Worm (Caenorhabditis elegans) whole organism, young adult: Measurements from ENCODE around the gene str-27.

Source experiments
- B0035.1 ChIP-seq: sonication (generic microtip); optimal IDR thresholded peaks from 2 replicates; lab custom pipeline; 2016; ENCODE audit warnings: missing genetic modification characterization, mild to moderate bottlenecking, missing compliant biosample characterization, missing genotype, missing genetic modification reagents
- B0336.3 ChIP-seq: fragments of 200-800 bp; sonication (Bioruptor generic); IDR thresholded peaks from 2 replicates; pipeline ENCODE4 v1.3.6; 2022; ENCODE audit warnings: missing genetic modification characterization, missing compliant biosample characterization
- C06A6.2 ChIP-seq: fragments of 200-800 bp; sonication (Bioruptor generic); conservative IDR thresholded peaks from 2 replicates; pipeline ENCODE4 v1.3.6; 2022; ENCODE audit warnings: missing genetic modification characterization, missing compliant biosample characterization
- C17E4.6 ChIP-seq: fragments of 200-800 bp; sonication (Bioruptor generic); IDR thresholded peaks from 2 replicates; pipeline ENCODE4 v1.3.6; 2022; ENCODE audit warnings: missing genetic modification reagents, missing genetic modification characterization, missing compliant biosample characterization
- F10E7.11 ChIP-seq: sonication (generic microtip); optimal IDR thresholded peaks from 2 replicates; lab custom pipeline; 2017; ENCODE audit warnings: mild to moderate bottlenecking, missing genetic modification characterization, moderate library complexity, missing compliant biosample characterization
- F22D6.2 ChIP-seq: sonication (generic microtip); optimal IDR thresholded peaks from 2 replicates; lab custom pipeline; 2016; ENCODE audit warnings: mild to moderate bottlenecking, missing genetic modification characterization, missing compliant biosample characterization
- F33H1.4 ChIP-seq: fragments of 200-800 bp; sonication (Bioruptor generic); IDR thresholded peaks from 2 replicates; pipeline ENCODE4 v1.3.6; 2022; ENCODE audit warnings: missing genetic modification reagents, missing genetic modification characterization, missing compliant biosample characterization
- F37B4.10 ChIP-seq: fragments of 200-800 bp; sonication (Bioruptor generic); IDR thresholded peaks from 2 replicates; pipeline ENCODE4 v1.3.6; 2022; ENCODE audit warnings: missing genetic modification characterization, missing compliant biosample characterization
- F49E8.2 ChIP-seq: sonication (generic microtip); optimal IDR thresholded peaks from 3 replicates; lab custom pipeline; 2017; ENCODE audit warnings: missing genetic modification characterization, mild to moderate bottlenecking, missing compliant biosample characterization, antibody characterized with exemption, moderate library complexity; ENCODE audit not compliant: insufficient read depth
- F55B11.4 ChIP-seq: sonication (generic microtip); optimal IDR thresholded peaks from 2 replicates; lab custom pipeline; 2016; ENCODE audit warnings: missing compliant biosample characterization, missing genetic modification characterization, borderline replicate concordance; ENCODE audit not compliant: insufficient read depth
- F57C9.4 ChIP-seq: sonication (generic microtip); optimal IDR thresholded peaks from 2 replicates; lab custom pipeline; 2017; ENCODE audit warnings: mild to moderate bottlenecking, missing genetic modification characterization, missing compliant biosample characterization
- K12H6.12 ChIP-seq: fragments of 200-800 bp; sonication (Bioruptor generic); optimal IDR thresholded peaks from 2 replicates; lab custom pipeline; 2018; ENCODE audit warnings: mild to moderate bottlenecking, missing genetic modification characterization, missing compliant biosample characterization
- T07F8.4 ChIP-seq: sonication (generic microtip); optimal IDR thresholded peaks from 2 replicates; lab custom pipeline; 2016; ENCODE audit warnings: mild to moderate bottlenecking, missing genetic modification characterization, moderate library complexity, missing compliant biosample characterization
- T26A5.8 ChIP-seq: sonication (generic microtip); optimal IDR thresholded peaks from 2 replicates; lab custom pipeline; 2016; ENCODE audit warnings: missing genetic modification characterization, missing compliant biosample characterization
- aptf-2 ChIP-seq: fragments of 200-800 bp; sonication (Bioruptor generic); conservative IDR thresholded peaks from 2 replicates; pipeline ENCODE4 v1.3.6; 2022; ENCODE audit warnings: missing genetic modification reagents, missing genetic modification characterization, missing compliant biosample characterization
- cebp-1 ChIP-seq, 2 experiments: fragments of 200-800 bp in 1 of 2; sonication (Bioruptor generic) in 1 of 2; sonication (generic microtip) in 1 of 2; IDR thresholded peaks in 1 of 2; optimal IDR thresholded peaks in 1 of 2; 2 replicates each; pipeline versions ENCODE4 v1.3.6 to Lab custom; 2017 to 2022; ENCODE audit warnings: missing compliant biosample characterization in 2 of 2, missing genetic modification characterization in 2 of 2, mild to moderate bottlenecking in 1 of 2, missing genetic modification reagents in 1 of 2, moderate library complexity in 1 of 2
- ceh-27 ChIP-seq: fragments of 200-800 bp; sonication (Bioruptor generic); optimal IDR thresholded peaks from 2 replicates; lab custom pipeline; 2018; ENCODE audit warnings: mild to moderate bottlenecking, missing genetic modification characterization, moderate library complexity, missing compliant biosample characterization
- ceh-58 ChIP-seq: fragments of 200-800 bp; sonication (Bioruptor generic); IDR thresholded peaks from 2 replicates; pipeline ENCODE4 v1.3.6; 2022; ENCODE audit warnings: missing genetic modification characterization, missing compliant biosample characterization
- egl-18 ChIP-seq: fragments of 200-800 bp; sonication (Bioruptor generic); IDR thresholded peaks from 2 replicates; pipeline ENCODE4 v1.3.6; 2022; ENCODE audit warnings: missing genetic modification reagents, missing genetic modification characterization, missing compliant biosample characterization
- egl-44 ChIP-seq: fragments of 200-800 bp; sonication (Bioruptor generic); IDR thresholded peaks from 2 replicates; pipeline ENCODE4 v1.3.6; 2022; ENCODE audit warnings: missing genetic modification reagents, missing genetic modification characterization, missing compliant biosample characterization
- ekl-4 ChIP-seq: fragments of 200-800 bp; sonication (Bioruptor generic); IDR thresholded peaks from 2 replicates; pipeline ENCODE4 v1.3.6; 2022; ENCODE audit warnings: missing genetic modification reagents, missing genetic modification characterization, missing compliant biosample characterization
- fkh-3 ChIP-seq: sonication (generic microtip); optimal IDR thresholded peaks from 2 replicates; lab custom pipeline; 2016; ENCODE audit warnings: mild to moderate bottlenecking, missing genetic modification characterization, missing compliant biosample characterization
- hlh-26 ChIP-seq: fragments of 200-800 bp; sonication (Bioruptor generic); conservative IDR thresholded peaks from 2 replicates; pipeline ENCODE4 v1.3.6; 2022; ENCODE audit warnings: missing genetic modification reagents, missing genetic modification characterization, missing compliant biosample characterization
- hmg-20 ChIP-seq: fragments of 200-800 bp; sonication (Bioruptor generic); IDR thresholded peaks from 2 replicates; pipeline ENCODE4 v1.3.6; 2022; ENCODE audit warnings: missing genetic modification reagents, missing genetic modification characterization, missing compliant biosample characterization
- hrde-1 ChIP-seq: sonication (generic microtip); optimal IDR thresholded peaks from 2 replicates; lab custom pipeline; 2016; ENCODE audit warnings: missing genetic modification characterization, mild to moderate bottlenecking, missing compliant biosample characterization, moderate library complexity, missing genotype, missing genetic modification reagents, borderline replicate concordance
- lag-1 ChIP-seq: fragments of 200-800 bp; sonication (Bioruptor generic); IDR thresholded peaks from 2 replicates; pipeline ENCODE4 v1.3.6; 2022; ENCODE audit warnings: missing genetic modification reagents, missing genetic modification characterization, missing compliant biosample characterization
- lsy-27 ChIP-seq: sonication (generic microtip); optimal IDR thresholded peaks from 2 replicates; lab custom pipeline; 2017; ENCODE audit warnings: missing genetic modification characterization, mild to moderate bottlenecking, missing compliant biosample characterization, antibody characterized with exemption, missing genotype, borderline replicate concordance; ENCODE audit not compliant: insufficient read depth
- madf-3 ChIP-seq: fragments of 200-800 bp; sonication (Bioruptor generic); IDR thresholded peaks from 2 replicates; pipeline ENCODE4 v1.3.6; 2022; ENCODE audit warnings: missing genetic modification reagents, missing genetic modification characterization, missing compliant biosample characterization
- madf-8 ChIP-seq: fragments of 200-800 bp; sonication (Bioruptor generic); conservative IDR thresholded peaks from 2 replicates; pipeline ENCODE4 v1.3.6; 2022; ENCODE audit warnings: missing genetic modification reagents, missing genetic modification characterization, missing compliant biosample characterization
- nfyb-1 ChIP-seq: fragments of 200-800 bp; sonication (Bioruptor generic); IDR thresholded peaks from 2 replicates; pipeline ENCODE4 v1.3.6; 2022; ENCODE audit warnings: missing genetic modification reagents, missing genetic modification characterization, missing compliant biosample characterization
- nhr-120 ChIP-seq: fragments of 200-800 bp; sonication (Bioruptor generic); IDR thresholded peaks from 2 replicates; pipeline ENCODE4 v1.3.6; 2022; ENCODE audit warnings: missing genetic modification characterization, missing compliant biosample characterization
- nhr-80 ChIP-seq: sonication (generic microtip); optimal IDR thresholded peaks from 2 replicates; lab custom pipeline; 2016; ENCODE audit warnings: missing genetic modification characterization, missing compliant biosample characterization
- repo-1 ChIP-seq: sonication (generic microtip); optimal IDR thresholded peaks from 2 replicates; lab custom pipeline; 2017; ENCODE audit warnings: mild to moderate bottlenecking, missing genetic modification characterization, missing compliant biosample characterization
- rpc-1 ChIP-seq, 2 experiments: fragments of 150-350 bp in 1 of 2; sonication (generic microtip) in 1 of 2; optimal IDR thresholded peaks; 2 replicates each; lab custom pipeline; 2014 to 2018; ENCODE audit warnings: missing biosample characterization in 1 of 2, missing genetic modification characterization in 1 of 2, missing genetic modification reagents in 1 of 2, missing genotype in 1 of 2
- snpc-3.4 ChIP-seq: sonication (generic microtip); optimal IDR thresholded peaks from 2 replicates; lab custom pipeline; 2017; ENCODE audit warnings: missing genetic modification characterization, mild to moderate bottlenecking, missing compliant biosample characterization, antibody characterized with exemption, moderate library complexity, missing genotype, missing genetic modification reagents
- sptf-2 ChIP-seq: fragments of 200-800 bp; sonication (Bioruptor generic); optimal IDR thresholded peaks from 2 replicates; lab custom pipeline; 2018; ENCODE audit warnings: mild to moderate bottlenecking, missing genetic modification characterization, missing compliant biosample characterization
- tbp1 ChIP-seq: fragments of 200-800 bp; sonication (Bioruptor generic); optimal IDR thresholded peaks from 2 replicates; lab custom pipeline; 2018; ENCODE audit warnings: mild to moderate bottlenecking, missing genetic modification characterization, missing compliant biosample characterization
- tlf-1 ChIP-seq: fragments of 200-800 bp; sonication (Bioruptor generic); optimal IDR thresholded peaks from 2 replicates; lab custom pipeline; 2018; ENCODE audit warnings: mild to moderate bottlenecking, missing genetic modification characterization, missing compliant biosample characterization
- zim-3 ChIP-seq: sonication (generic microtip); optimal IDR thresholded peaks from 2 replicates; lab custom pipeline; 2017; ENCODE audit warnings: mild to moderate bottlenecking, missing genetic modification characterization, moderate library complexity, missing compliant biosample characterization
- ztf-22 ChIP-seq: fragments of 200-800 bp; sonication (Bioruptor generic); optimal IDR thresholded peaks from 2 replicates; lab custom pipeline; 2018; ENCODE audit warnings: mild to moderate bottlenecking, missing genetic modification characterization, moderate library complexity, missing compliant biosample characterization
- ztf-26 ChIP-seq: sonication (generic microtip); optimal IDR thresholded peaks from 2 replicates; lab custom pipeline; 2017; ENCODE audit warnings: missing genetic modification characterization, missing compliant biosample characterization

The str-27 gene

ce11 chrV:15715636-15716035 is 20.0 kb downstream of the str-27 start:
- no peak for TF ChIP-seq hlh-26 (GFP tag; lab: Robert Waterston, UW)
- TF ChIP-seq F22D6.2 (tag; lab: Kevin White, UChicago) = no peak
- TF ChIP-seq ztf-22 = no peak
- TF ChIP-seq T26A5.8 = no peak
- TF ChIP-seq snpc-3.4 = no peak
- TF ChIP-seq B0336.3 = no peak
- no peak for TF ChIP-seq nhr-80 (tag; lab: Kevin White, UChicago)
- TF ChIP-seq sptf-2 (GFP tag; lab: Kevin White, UChicago) = no peak
- no peak for TF ChIP-seq nfyb-1
- no peak for TF ChIP-seq madf-3 (GFP tag; lab: Robert Waterston, UW)
- TF ChIP-seq repo-1 (tag; lab: Kevin White, UChicago) = no peak
- TF ChIP-seq rpc-1 (optimal IDR thresholded peaks at IDR 0.05; lab: Kevin White, UChicago) = no peak
- TF ChIP-seq rpc-1 (tag; optimal IDR thresholded peaks at IDR 0.05; lab: Kevin White, UChicago) = no peak
- TF ChIP-seq F37B4.10 (GFP tag; lab: Robert Waterston, UW) = no peak

ce11 chrV:15712385-15712784 is 23.2 kb downstream of the str-27 start:
- TF ChIP-seq hrde-1 = no peak
- TF ChIP-seq ceh-27 (GFP tag; lab: Kevin White, UChicago) = no peak
- no peak for TF ChIP-seq tlf-1 (GFP tag; lab: Kevin White, UChicago)
- TF ChIP-seq nhr-120 = no peak
- no peak for TF ChIP-seq cebp-1 (GFP tag; IDR thresholded peaks at IDR 0.05; lab: Robert Waterston, UW)
- no peak for TF ChIP-seq cebp-1 (tag; optimal IDR thresholded peaks at IDR 0.05; lab: Kevin White, UChicago)
- TF ChIP-seq lsy-27 (tag; lab: Kevin White, UChicago) = no peak
- TF ChIP-seq tbp1 = no peak
- TF ChIP-seq hmg-20 (GFP tag; lab: Robert Waterston, UW) = no peak
- TF ChIP-seq ceh-58 = no peak
- no peak for TF ChIP-seq hlh-26 (GFP tag; lab: Robert Waterston, UW)
- TF ChIP-seq aptf-2 = no peak
- TF ChIP-seq ekl-4 = no peak
- no peak for TF ChIP-seq F55B11.4 (tag; lab: Kevin White, UChicago)
- no peak for TF ChIP-seq F10E7.11 (tag; lab: Kevin White, UChicago)
- no peak for TF ChIP-seq B0035.1
- TF ChIP-seq madf-8 (GFP tag; lab: Robert Waterston, UW) = no peak
- no peak for TF ChIP-seq ztf-26
- no peak for TF ChIP-seq F49E8.2 (tag; lab: Kevin White, UChicago)

- TF ChIP-seq lag-1 (GFP tag; lab: Robert Waterston, UW) = no peak
- TF ChIP-seq rpc-1 (optimal IDR thresholded peaks at IDR 0.05; lab: Kevin White, UChicago) = no peak
- TF ChIP-seq rpc-1 (tag; optimal IDR thresholded peaks at IDR 0.05; lab: Kevin White, UChicago) = no peak
- TF ChIP-seq egl-44 = no peak
- TF ChIP-seq K12H6.12 (tag; lab: Kevin White, UChicago) = no peak
- no peak for TF ChIP-seq fkh-3 (tag; lab: Kevin White, UChicago)
- TF ChIP-seq egl-18 = no peak
- no peak for TF ChIP-seq C17E4.6 (GFP tag; lab: Robert Waterston, UW)
- TF ChIP-seq F33H1.4 (GFP tag; lab: Robert Waterston, UW) = no peak
- TF ChIP-seq B0336.3 = no peak
- no peak for TF ChIP-seq T07F8.4
- TF ChIP-seq C06A6.2 = no peak
- no peak for TF ChIP-seq zim-3
- TF ChIP-seq snpc-3.4 = no peak
- TF ChIP-seq F57C9.4 (tag; lab: Kevin White, UChicago) = no peak
Observed at ce11 chrV:15711898-15712297, 23.7 kb downstream of the str-27 start, which contains the start of gene str-101. TSS of gene str-101 (minus strand) at chrV:15711998.
